Worm (Caenorhabditis elegans) whole organism, late embryonic: ENCODE data around the gene ajm-1.

Experiments used
- C08G9.2 ChIP-seq: sonication (generic microtip); optimal IDR thresholded peaks from 2 replicates; lab custom pipeline; 2016; ENCODE audit warnings: mild to moderate bottlenecking, missing genetic modification characterization, moderate library complexity, missing compliant biosample characterization
- K02D7.2 ChIP-seq: sonication (generic microtip); optimal IDR thresholded peaks from 2 replicates; lab custom pipeline; 2017; ENCODE audit warnings: mild to moderate bottlenecking, missing genetic modification characterization, missing compliant biosample characterization

- TF ChIP-seq K02D7.2 (tag; lab: Kevin White, UChicago) (no peak), C08G9.2 (no peak)
Measured at ce11 chrX:9103048-9103447, 20.3 kb downstream of the ajm-1 start.
